Fruit fly (Drosophila melanogaster) whole organism, embryonic: ENCODE measurements around the gene CG12020.
A peak's percentile ranks its signal among the peaks of the same experiment; 100 is the strongest.

Source experiments
- CG10147 ChIP-seq: fragments of 200-800 bp; sonication (Bioruptor generic); optimal IDR thresholded peaks from 2 replicates; lab custom pipeline; 2019; ENCODE audit warnings: missing biosample characterization, mild to moderate bottlenecking, missing genetic modification characterization, moderate library complexity
- CG10267 ChIP-seq: fragments of 200-800 bp; sonication (Bioruptor generic); optimal IDR thresholded peaks from 2 replicates; lab custom pipeline; 2018; ENCODE audit warnings: missing biosample characterization, mild to moderate bottlenecking, missing genetic modification characterization, moderate library complexity
- CG12104 ChIP-seq: fragments of 200-800 bp; sonication (Bioruptor generic); optimal IDR thresholded peaks from 3 replicates; lab custom pipeline; 2016; ENCODE audit warnings: missing biosample characterization, missing genetic modification characterization
- CG12391 ChIP-seq: fragments of 200-800 bp; sonication (Bioruptor generic); optimal IDR thresholded peaks from 3 replicates; lab custom pipeline; 2018; ENCODE audit warnings: missing biosample characterization, mild to moderate bottlenecking, missing genetic modification characterization, moderate library complexity
- CG13424 ChIP-seq: fragments of 200-800 bp; sonication (Bioruptor generic); optimal IDR thresholded peaks from 2 replicates; lab custom pipeline; 2019; ENCODE audit warnings: missing biosample characterization, mild to moderate bottlenecking, missing genetic modification characterization, moderate library complexity
- CG13624 ChIP-seq: fragments of 200-800 bp; sonication (Bioruptor generic); optimal IDR thresholded peaks from 2 replicates; lab custom pipeline; 2016; ENCODE audit warnings: missing biosample characterization, missing genetic modification characterization
- CG14860 ChIP-seq: fragments of 200-800 bp; sonication (Bioruptor generic); IDR thresholded peaks from 3 replicates; pipeline ENCODE4 v1.3.6; 2022; ENCODE audit warnings: missing biosample characterization, missing genetic modification characterization; ENCODE audit not compliant: partially characterized antibody
- CG15696 ChIP-seq: fragments of 200-800 bp; sonication (Bioruptor generic); optimal IDR thresholded peaks from 2 replicates; lab custom pipeline; 2019; ENCODE audit warnings: missing biosample characterization, mild to moderate bottlenecking, missing genetic modification characterization, moderate library complexity
- CG17829 ChIP-seq: fragments of 200-800 bp; optimal IDR thresholded peaks from 2 replicates; lab custom pipeline; 2019; ENCODE audit warnings: missing biosample characterization, mild to moderate bottlenecking, missing genetic modification characterization, moderate library complexity
- CG2116 ChIP-seq: fragments of 200-800 bp; sonication (Bioruptor generic); optimal IDR thresholded peaks from 3 replicates; lab custom pipeline; 2018; ENCODE audit warnings: missing biosample characterization, mild to moderate bottlenecking, missing genetic modification characterization
- CG2712 ChIP-seq: fragments of 200-800 bp; optimal IDR thresholded peaks from 3 replicates; lab custom pipeline; 2019; ENCODE audit warnings: missing biosample characterization, mild to moderate bottlenecking, missing genetic modification characterization, moderate library complexity
- CG3995 ChIP-seq: fragments of 200-800 bp; sonication (Bioruptor generic); optimal IDR thresholded peaks from 3 replicates; lab custom pipeline; 2016; ENCODE audit warnings: missing biosample characterization, missing genetic modification characterization
- CG6689 ChIP-seq: fragments of 200-800 bp; sonication (Bioruptor generic); IDR thresholded peaks from 2 replicates; pipeline ENCODE4 v1.3.6; 2022; ENCODE audit warnings: missing biosample characterization, missing genetic modification characterization
- CG8290 ChIP-seq, 3 experiments: fragments of 200-800 bp; sonication (Bioruptor generic); optimal IDR thresholded peaks; 2 replicates each; lab custom pipeline; 2016 to 2019; ENCODE audit warnings: missing biosample characterization in 3 of 3, missing genetic modification characterization in 3 of 3, mild to moderate bottlenecking in 2 of 3, moderate library complexity in 1 of 3
- CG9437 ChIP-seq: fragments of 200-800 bp; sonication (Bioruptor generic); optimal IDR thresholded peaks from 2 replicates; lab custom pipeline; 2018; ENCODE audit warnings: missing biosample characterization, mild to moderate bottlenecking, missing genetic modification characterization
- CTCF ChIP-seq: fragments of 200-800 bp; sonication (Bioruptor generic); optimal IDR thresholded peaks from 2 replicates; lab custom pipeline; 2017; ENCODE audit warnings: missing biosample characterization, mild to moderate bottlenecking, missing genetic modification characterization, moderate library complexity
- Dp ChIP-seq: fragments of 200-800 bp; sonication (Bioruptor generic); optimal IDR thresholded peaks from 2 replicates; lab custom pipeline; 2018; ENCODE audit warnings: missing biosample characterization, mild to moderate bottlenecking, missing genetic modification characterization, moderate library complexity
- Dref ChIP-seq: fragments of 200-800 bp; sonication (Bioruptor generic); IDR thresholded peaks from 2 replicates; pipeline ENCODE4 v1.3.6; 2022; ENCODE audit warnings: missing biosample characterization, missing genetic modification characterization
- Ets97D ChIP-seq: fragments of 200-800 bp; sonication (Bioruptor generic); optimal IDR thresholded peaks from 3 replicates; lab custom pipeline; 2016; ENCODE audit warnings: missing biosample characterization, missing genetic modification characterization
- Hsf ChIP-seq: fragments of 200-800 bp; sonication (Bioruptor generic); optimal IDR thresholded peaks from 3 replicates; lab custom pipeline; 2016; ENCODE audit warnings: missing biosample characterization, missing genetic modification characterization
- Max ChIP-seq: fragments of 200-800 bp; sonication (Bioruptor generic); optimal IDR thresholded peaks from 2 replicates; lab custom pipeline; 2016; ENCODE audit warnings: missing biosample characterization, mild to moderate bottlenecking, missing genetic modification characterization
- Med ChIP-seq: fragments of 200-800 bp; sonication (Bioruptor generic); peaks from one replicate; lab custom pipeline; 2016; ENCODE audit warnings: missing biosample characterization, missing genetic modification characterization, mild to moderate bottlenecking, inconsistent platforms, moderate library complexity
- Myb ChIP-seq: fragments of 200-800 bp; sonication (Bioruptor generic); optimal IDR thresholded peaks from 2 replicates; lab custom pipeline; 2016; ENCODE audit warnings: missing biosample characterization, missing genetic modification characterization
- Sin3A ChIP-seq: fragments of >200 bp; optimal IDR thresholded peaks from 2 replicates; lab custom pipeline; 2018
- Sry-β ChIP-seq: fragments of 200-800 bp; sonication (Bioruptor generic); optimal IDR thresholded peaks from 2 replicates; lab custom pipeline; 2018; ENCODE audit warnings: missing biosample characterization, mild to moderate bottlenecking, missing genetic modification characterization, moderate library complexity
- Stat92E ChIP-seq, 3 experiments: fragments of >200 bp in 2 of 3; fragments of 200-800 bp in 1 of 3; sonication (Bioruptor generic) in 1 of 3; optimal IDR thresholded peaks; 2 replicates each; lab custom pipeline; 2017 to 2019; ENCODE audit warnings: missing biosample characterization in 3 of 3, missing genetic modification characterization in 3 of 3, mild to moderate bottlenecking in 1 of 3, moderate library complexity in 1 of 3
- amos ChIP-seq: fragments of 200-800 bp; sonication (Bioruptor generic); IDR thresholded peaks from 2 replicates; pipeline ENCODE4 v1.3.6; 2022; ENCODE audit warnings: missing biosample characterization, missing genetic modification characterization; ENCODE audit not compliant: partially characterized antibody
- chif ChIP-seq, 2 experiments: fragments of 200-800 bp; sonication (Bioruptor generic); optimal IDR thresholded peaks; 3 replicates each; lab custom pipeline; 2016; ENCODE audit warnings: missing biosample characterization in 2 of 2, missing genetic modification characterization in 2 of 2
- dmrt11E ChIP-seq: fragments of 200-800 bp; sonication (Bioruptor generic); optimal IDR thresholded peaks from 3 replicates; lab custom pipeline; 2018; ENCODE audit warnings: missing biosample characterization, mild to moderate bottlenecking, missing genetic modification characterization, moderate library complexity
- exex ChIP-seq: fragments of 200-800 bp; sonication (Bioruptor generic); optimal IDR thresholded peaks from 4 replicates; lab custom pipeline; 2018; ENCODE audit warnings: missing biosample characterization, mild to moderate bottlenecking, missing genetic modification characterization, moderate library complexity
- gem ChIP-seq: fragments of 200-800 bp; sonication (Bioruptor generic); optimal IDR thresholded peaks from 2 replicates; lab custom pipeline; 2019; ENCODE audit warnings: missing biosample characterization, mild to moderate bottlenecking, missing genetic modification characterization, moderate library complexity
- gfzf ChIP-seq: fragments of 200-800 bp; sonication (Bioruptor generic); optimal IDR thresholded peaks from 2 replicates; lab custom pipeline; 2016; ENCODE audit warnings: missing biosample characterization, mild to moderate bottlenecking, missing genetic modification characterization, moderate library complexity
- grau ChIP-seq: fragments of 200-800 bp; optimal IDR thresholded peaks from 3 replicates; lab custom pipeline; 2019; ENCODE audit warnings: missing biosample characterization, mild to moderate bottlenecking, missing genetic modification characterization, moderate library complexity
- gro ChIP-seq: fragments of 200-800 bp; sonication (Bioruptor generic); optimal IDR thresholded peaks from 2 replicates; lab custom pipeline; 2016; ENCODE audit warnings: missing biosample characterization, missing genetic modification characterization
- inv ChIP-seq: fragments of 200-800 bp; sonication (Bioruptor generic); IDR thresholded peaks from 2 replicates; pipeline ENCODE4 v1.3.6; 2022; ENCODE audit warnings: missing biosample characterization, missing genetic modification characterization; ENCODE audit not compliant: partially characterized antibody
- jigr1 ChIP-seq: fragments of 200-800 bp; sonication (Bioruptor generic); IDR thresholded peaks from 3 replicates; pipeline ENCODE4 v1.3.6; 2022; ENCODE audit warnings: missing biosample characterization, missing genetic modification characterization
- knrl ChIP-seq: fragments of 200-800 bp; sonication (Bioruptor generic); IDR thresholded peaks from 3 replicates; pipeline ENCODE4 v1.3.6; 2022; ENCODE audit warnings: missing biosample characterization, missing genetic modification characterization; ENCODE audit not compliant: partially characterized antibody
- lilli ChIP-seq: fragments of 200-800 bp; sonication (Bioruptor generic); optimal IDR thresholded peaks from 3 replicates; lab custom pipeline; 2016; ENCODE audit warnings: missing biosample characterization, missing genetic modification characterization
- lola ChIP-seq, 3 experiments: fragments of >200 bp in 2 of 3; fragments of 200-800 bp in 1 of 3; sonication (Bioruptor generic) in 1 of 3; optimal IDR thresholded peaks; 2 replicates each; lab custom pipeline; 2017 to 2019; ENCODE audit warnings: missing biosample characterization in 3 of 3, missing genetic modification characterization in 3 of 3, mild to moderate bottlenecking in 1 of 3, moderate library complexity in 1 of 3
- nau ChIP-seq: fragments of 200-800 bp; sonication (Bioruptor generic); optimal IDR thresholded peaks from 3 replicates; lab custom pipeline; 2017; ENCODE audit warnings: missing biosample characterization, mild to moderate bottlenecking, missing genetic modification characterization, missing genetic modification reagents
- nmo ChIP-seq: fragments of 200-800 bp; sonication (Bioruptor generic); optimal IDR thresholded peaks from 2 replicates; lab custom pipeline; 2018; ENCODE audit warnings: missing biosample characterization, mild to moderate bottlenecking, missing genetic modification characterization, moderate library complexity
- pho ChIP-seq: fragments of 200-800 bp; sonication (Bioruptor generic); optimal IDR thresholded peaks from 2 replicates; lab custom pipeline; 2016; ENCODE audit warnings: missing biosample characterization, missing genetic modification characterization
- phol ChIP-seq: fragments of 200-800 bp; sonication (Bioruptor generic); optimal IDR thresholded peaks from 3 replicates; lab custom pipeline; 2018; ENCODE audit warnings: missing biosample characterization, mild to moderate bottlenecking, missing genetic modification characterization, moderate library complexity
- psq ChIP-seq: fragments of 200-800 bp; sonication (Bioruptor generic); optimal IDR thresholded peaks from 2 replicates; lab custom pipeline; 2017; ENCODE audit warnings: missing biosample characterization, missing genetic modification characterization
- pzg ChIP-seq: fragments of 200-800 bp; sonication (Bioruptor generic); optimal IDR thresholded peaks from 3 replicates; lab custom pipeline; 2018; ENCODE audit warnings: missing biosample characterization, mild to moderate bottlenecking, missing genetic modification characterization, moderate library complexity
- row ChIP-seq: fragments of 200-800 bp; sonication (Bioruptor generic); IDR thresholded peaks from 3 replicates; pipeline ENCODE4 v1.3.6; 2022; ENCODE audit warnings: missing biosample characterization, missing genetic modification characterization
- sens ChIP-seq: fragments of 200-800 bp; sonication (Bioruptor generic); peaks from one replicate; lab custom pipeline; 2016; ENCODE audit warnings: missing biosample characterization, missing genetic modification characterization
- vnd ChIP-seq: fragments of 200-800 bp; sonication (Bioruptor generic); IDR thresholded peaks from 3 replicates; pipeline ENCODE4 v1.3.6; 2022; ENCODE audit warnings: missing biosample characterization, missing genetic modification characterization; ENCODE audit not compliant: partially characterized antibody
- zen ChIP-seq: fragments of 200-800 bp; sonication (Bioruptor generic); optimal IDR thresholded peaks from 3 replicates; lab custom pipeline; 2018; ENCODE audit warnings: missing biosample characterization, mild to moderate bottlenecking, missing genetic modification characterization, moderate library complexity

Gene CG12020

dm6 chr3L:1802802-1803201 is 5.7 kb downstream of the CG12020 start, which contains the start of the genes JTBR and CG42676 (continued):
- TF ChIP-seq phol (tag; lab: Kevin White, UChicago) (peak; percentile 49), CG6689 (GFP tag; lab: Robert Waterston, UW) (no peak), nau (GFP tag; lab: Kevin White, UChicago) (no peak), dmrt11E (tag; lab: Kevin White, UChicago) (peak; percentile 3), CG14860 (GFP tag; lab: Robert Waterston, UW) (0 out of 3 replicates have a peak, but pooled peaks have one; percentile 7), lola (GFP tag; optimal IDR thresholded peaks at IDR 0.05; lab: Kevin White, UChicago) (peak in 1 of 3 experiments; percentile 35), CG13624 (peak; percentile 1), grau (tag; lab: Kevin White, UChicago) (peak; percentile 29), gro (peak; percentile 20), CG12104 (GFP tag; lab: Kevin White, UChicago) (peak; percentile 19), lilli (peak; percentile 23), Myb (GFP tag; lab: Kevin White, UChicago) (no peak), gfzf (GFP tag; lab: Kevin White, UChicago) (peak; percentile 73), knrl (GFP tag; lab: Robert Waterston, UW) (peak; percentile 71), vnd (GFP tag; lab: Robert Waterston, UW) (0 out of 3 replicates have a peak, but pooled peaks have one; percentile 28), Med (GFP tag; lab: Kevin White, UChicago) (peak; percentile 81), CTCF (peak; percentile 14), Max (GFP tag; lab: Kevin White, UChicago) (peak; percentile 33), Dref (GFP tag; lab: Robert Waterston, UW) (no peak), Sry-β (GFP tag; lab: Kevin White, UChicago) (peak; percentile 60), amos (GFP tag; lab: Robert Waterston, UW) (peak; percentile 42; the same call in 1 of the 2 replicates), CG12391 (tag; lab: Kevin White, UChicago) (peak; percentile 67), Stat92E (GFP tag; optimal IDR thresholded peaks at IDR 0.05; lab: Kevin White, UChicago) (peak in 1 of 3 experiments; percentile 21), exex (peak; percentile 36), Dp (GFP tag; lab: Kevin White, UChicago) (peak; percentile 27), Hsf (GFP tag; lab: Kevin White, UChicago) (peak; percentile 5), nmo (peak; percentile 54), CG10147 (no peak), row (GFP tag; lab: Robert Waterston, UW) (peak; percentile 87), gem (tag; lab: Kevin White, UChicago) (no peak), zen (tag; lab: Kevin White, UChicago) (peak; percentile 14), CG3995 (GFP tag; lab: Kevin White, UChicago) (peak; percentile 2), CG17829 (peak; percentile 35), CG10267 (peak; percentile 53), sens (peak; percentile 71), CG2712 (peak; percentile 52), psq (peak; percentile 99), CG8290 (GFP tag; optimal IDR thresholded peaks at IDR 0.05; lab: Kevin White, UChicago) (peak; percentile 42), CG8290 (tag; optimal IDR thresholded peaks at IDR 0.05; lab: Kevin White, UChicago) (no peak), CG15696 (tag; lab: Kevin White, UChicago) (peak; percentile 22), CG2116 (GFP tag; lab: Kevin White, UChicago) (peak; percentile 34), Ets97D (GFP tag; lab: Kevin White, UChicago) (peak; percentile 31), inv (GFP tag; lab: Robert Waterston, UW) (peak; percentile 53; the same call in 1 of the 2 replicates), pho (no peak), pzg (GFP tag; lab: Kevin White, UChicago) (peak; percentile 65), CG9437 (GFP tag; lab: Kevin White, UChicago) (peak; percentile 29), CG13424 (tag; lab: Kevin White, UChicago) (peak; percentile 25), Sin3A (lab: Kevin White, UChicago) (peak; percentile 72), jigr1 (GFP tag; lab: Robert Waterston, UW) (no peak), chif (GFP tag; optimal IDR thresholded peaks at IDR 0.05; lab: Kevin White, UChicago) (peak in 1 of 2 experiments; percentile 8)
